Fruit fly (Drosophila melanogaster) whole organism, embryonic: Measurements from ENCODE around the gene RluA-1.

Experiments used
- Adf1 ChIP-seq: fragments of 200-800 bp; sonication (Bioruptor generic); IDR thresholded peaks from 2 replicates; pipeline ENCODE4 v1.3.6; 2022; ENCODE audit warnings: missing biosample characterization, missing genetic modification characterization
- CG10321 ChIP-seq: fragments of 200-800 bp; sonication (Bioruptor generic); IDR thresholded peaks from 2 replicates; pipeline ENCODE4 v1.3.6; 2022; ENCODE audit warnings: missing biosample characterization, missing genetic modification characterization
- CG10565 ChIP-seq: fragments of 200-800 bp; sonication (Bioruptor generic); optimal IDR thresholded peaks from 3 replicates; lab custom pipeline; 2016; ENCODE audit warnings: missing biosample characterization, mild to moderate bottlenecking, missing genetic modification characterization
- CG11085 ChIP-seq: fragments of 200-800 bp; sonication (Bioruptor generic); IDR thresholded peaks from 2 replicates; pipeline ENCODE4 v1.3.6; 2022; ENCODE audit warnings: missing biosample characterization, missing genetic modification characterization
- CG11560 ChIP-seq: fragments of 200-800 bp; sonication (Bioruptor generic); IDR thresholded peaks from 3 replicates; pipeline ENCODE4 v1.3.6; 2022; ENCODE audit warnings: missing biosample characterization, missing genetic modification characterization
- CG1233 ChIP-seq: fragments of 200-800 bp; sonication (Bioruptor generic); optimal IDR thresholded peaks from 4 replicates; lab custom pipeline; 2018; ENCODE audit warnings: missing biosample characterization, mild to moderate bottlenecking, missing genetic modification characterization
- CG13894 ChIP-seq: fragments of 200-800 bp; sonication (Bioruptor generic); optimal IDR thresholded peaks from 3 replicates; lab custom pipeline; 2018; ENCODE audit warnings: missing biosample characterization, mild to moderate bottlenecking, missing genetic modification characterization, moderate library complexity
- CG14860 ChIP-seq: fragments of 200-800 bp; sonication (Bioruptor generic); IDR thresholded peaks from 3 replicates; pipeline ENCODE4 v1.3.6; 2022; ENCODE audit warnings: missing biosample characterization, missing genetic modification characterization; ENCODE audit not compliant: partially characterized antibody
- CG15269 ChIP-seq: fragments of 200-800 bp; sonication (Bioruptor generic); optimal IDR thresholded peaks from 2 replicates; lab custom pipeline; 2018; ENCODE audit warnings: missing biosample characterization, mild to moderate bottlenecking, missing genetic modification characterization, moderate library complexity
- CG17612 ChIP-seq: fragments of 200-800 bp; sonication (Bioruptor generic); IDR thresholded peaks from 2 replicates; pipeline ENCODE4 v1.3.6; 2022; ENCODE audit warnings: missing biosample characterization, missing genetic modification characterization
- CG17829 ChIP-seq: fragments of 200-800 bp; optimal IDR thresholded peaks from 2 replicates; lab custom pipeline; 2019; ENCODE audit warnings: missing biosample characterization, mild to moderate bottlenecking, missing genetic modification characterization, moderate library complexity
- CG2120 ChIP-seq: fragments of 200-800 bp; sonication (Bioruptor generic); optimal IDR thresholded peaks from 3 replicates; lab custom pipeline; 2016; ENCODE audit warnings: missing biosample characterization, missing genetic modification characterization
- CG2129 ChIP-seq: fragments of 200-800 bp; sonication (Bioruptor generic); IDR thresholded peaks from 2 replicates; pipeline ENCODE4 v1.3.6; 2022; ENCODE audit warnings: missing biosample characterization, missing genetic modification characterization; ENCODE audit not compliant: partially characterized antibody
- CG2678 ChIP-seq: fragments of 200-800 bp; sonication (Bioruptor generic); optimal IDR thresholded peaks from 3 replicates; lab custom pipeline; 2019; ENCODE audit warnings: missing biosample characterization, mild to moderate bottlenecking, missing genetic modification characterization, moderate library complexity
- CG2875 ChIP-seq: fragments of 200-800 bp; sonication (Bioruptor generic); optimal IDR thresholded peaks from 2 replicates; lab custom pipeline; 2017; ENCODE audit warnings: missing biosample characterization, mild to moderate bottlenecking, missing genetic modification characterization, missing genetic modification reagents
- CG3726 ChIP-seq: fragments of 200-800 bp; sonication (Bioruptor generic); IDR thresholded peaks from 3 replicates; pipeline ENCODE4, ENCODE4 v1.3.6; 2022; ENCODE audit warnings: missing biosample characterization, missing genetic modification characterization
- CG4617 ChIP-seq: fragments of 200-800 bp; sonication (Bioruptor generic); optimal IDR thresholded peaks from 3 replicates; lab custom pipeline; 2016; ENCODE audit warnings: missing biosample characterization, missing genetic modification characterization, borderline replicate concordance
- CG5180 ChIP-seq: fragments of 200-800 bp; sonication (Bioruptor generic); optimal IDR thresholded peaks from 3 replicates; lab custom pipeline; 2017; ENCODE audit warnings: missing biosample characterization, missing genetic modification characterization, mild to moderate bottlenecking, moderate library complexity, missing genetic modification reagents
- CG5953 ChIP-seq: fragments of 200-800 bp; sonication (Bioruptor generic); IDR thresholded peaks from 2 replicates; pipeline ENCODE4 v1.3.6; 2022; ENCODE audit warnings: missing biosample characterization, missing genetic modification characterization
- CG6175 ChIP-seq: fragments of 200-800 bp; sonication (Bioruptor generic); IDR thresholded peaks from 3 replicates; pipeline ENCODE4 v1.3.6; 2022; ENCODE audit warnings: missing biosample characterization, missing genetic modification characterization
- CG9932 ChIP-seq: fragments of 200-800 bp; sonication (Bioruptor generic); IDR thresholded peaks from 2 replicates; pipeline ENCODE4 v1.3.6; 2022; ENCODE audit warnings: missing biosample characterization, missing genetic modification characterization
- D19A ChIP-seq: fragments of 200-800 bp; optimal IDR thresholded peaks from 3 replicates; lab custom pipeline; 2019; ENCODE audit warnings: missing biosample characterization, mild to moderate bottlenecking, missing genetic modification characterization, moderate library complexity
- Dfd ChIP-seq, 2 experiments: fragments of >200 bp; optimal IDR thresholded peaks; 2 replicates each; lab custom pipeline; 2017; ENCODE audit warnings: missing biosample characterization in 2 of 2, missing genetic modification characterization in 2 of 2
- HLH54F ChIP-seq: fragments of 200-800 bp; sonication (Bioruptor generic); optimal IDR thresholded peaks from 3 replicates; lab custom pipeline; 2016; ENCODE audit warnings: missing biosample characterization, missing genetic modification characterization
- Nf-YA ChIP-seq: fragments of 200-800 bp; sonication (Bioruptor generic); IDR thresholded peaks from 2 replicates; pipeline ENCODE4 v1.3.6; 2022; ENCODE audit warnings: missing biosample characterization, missing genetic modification characterization
- Opbp ChIP-seq: fragments of 200-800 bp; sonication (Bioruptor generic); IDR thresholded peaks from 3 replicates; pipeline ENCODE4 v1.3.6; 2022; ENCODE audit warnings: missing biosample characterization, missing genetic modification characterization; ENCODE audit not compliant: partially characterized antibody
- Pdp1 ChIP-seq, 2 experiments: fragments of 200-800 bp; sonication (Bioruptor generic); optimal IDR thresholded peaks; 3 replicates each; lab custom pipeline; 2016; ENCODE audit warnings: missing biosample characterization in 2 of 2, missing genetic modification characterization in 2 of 2, mild to moderate bottlenecking in 1 of 2, moderate library complexity in 1 of 2
- Scr ChIP-seq: fragments of 200-800 bp; sonication (Bioruptor generic); IDR thresholded peaks from 2 replicates; pipeline ENCODE4 v1.3.6; 2022; ENCODE audit warnings: missing biosample characterization, missing genetic modification characterization; ENCODE audit not compliant: partially characterized antibody
- ara ChIP-seq: fragments of 200-800 bp; sonication (Bioruptor generic); IDR thresholded peaks from 2 replicates; pipeline ENCODE4 v1.3.6; 2022; ENCODE audit warnings: missing biosample characterization, missing genetic modification characterization
- az2 ChIP-seq: fragments of 200-800 bp; sonication (Bioruptor generic); optimal IDR thresholded peaks from 3 replicates; lab custom pipeline; 2016; ENCODE audit warnings: missing biosample characterization, missing genetic modification characterization
- bowl ChIP-seq: fragments of 200-800 bp; sonication (Bioruptor generic); IDR thresholded peaks from 2 replicates; pipeline ENCODE4 v1.3.6; 2022; ENCODE audit warnings: missing biosample characterization, missing genetic modification characterization
- cg ChIP-seq: fragments of 200-800 bp; sonication (Bioruptor generic); optimal IDR thresholded peaks from 3 replicates; lab custom pipeline; 2019; ENCODE audit warnings: missing biosample characterization, mild to moderate bottlenecking, missing genetic modification characterization, moderate library complexity
- croc ChIP-seq: fragments of 200-800 bp; sonication (Bioruptor generic); conservative IDR thresholded peaks from 3 replicates; pipeline ENCODE4 v1.3.6; 2022; ENCODE audit warnings: missing biosample characterization, missing genetic modification characterization
- dpn ChIP-seq, 2 experiments: fragments of 200-800 bp; sonication (Bioruptor generic); optimal IDR thresholded peaks; 3 replicates each; lab custom pipeline; 2016; ENCODE audit warnings: missing biosample characterization in 2 of 2, missing genetic modification characterization in 2 of 2
- emc ChIP-seq: fragments of 200-800 bp; sonication (Bioruptor generic); optimal IDR thresholded peaks from 2 replicates; lab custom pipeline; 2016; ENCODE audit warnings: missing biosample characterization, missing genetic modification characterization
- ems ChIP-seq: fragments of 200-800 bp; sonication (Bioruptor generic); optimal IDR thresholded peaks from 3 replicates; lab custom pipeline; 2016; ENCODE audit warnings: missing biosample characterization, missing genetic modification characterization
- fd64A ChIP-seq: fragments of 200-800 bp; sonication (Bioruptor generic); optimal IDR thresholded peaks from 3 replicates; lab custom pipeline; 2018; ENCODE audit warnings: missing biosample characterization, mild to moderate bottlenecking, missing genetic modification characterization
- gsb-n ChIP-seq: fragments of 200-800 bp; sonication (Bioruptor generic); optimal IDR thresholded peaks from 3 replicates; lab custom pipeline; 2018; ENCODE audit warnings: missing biosample characterization, mild to moderate bottlenecking, missing genetic modification characterization
- gt ChIP-seq: fragments of 200-800 bp; sonication (Bioruptor generic); IDR thresholded peaks from 2 replicates; pipeline ENCODE4 v1.3.6; 2022; ENCODE audit warnings: missing biosample characterization, missing genetic modification characterization
- ken ChIP-seq: fragments of 200-800 bp; sonication (Bioruptor generic); IDR thresholded peaks from 3 replicates; pipeline ENCODE4 v1.3.6; 2022; ENCODE audit warnings: missing biosample characterization, missing genetic modification characterization
- knrl ChIP-seq: fragments of 200-800 bp; sonication (Bioruptor generic); IDR thresholded peaks from 3 replicates; pipeline ENCODE4 v1.3.6; 2022; ENCODE audit warnings: missing biosample characterization, missing genetic modification characterization; ENCODE audit not compliant: partially characterized antibody
- maf-S ChIP-seq: fragments of 200-800 bp; sonication (Bioruptor generic); optimal IDR thresholded peaks from 2 replicates; lab custom pipeline; 2016; ENCODE audit warnings: missing biosample characterization, missing genetic modification characterization
- oc ChIP-seq: fragments of 200-800 bp; sonication (Bioruptor generic); optimal IDR thresholded peaks from 2 replicates; lab custom pipeline; 2018; ENCODE audit warnings: missing biosample characterization, mild to moderate bottlenecking, missing genetic modification characterization, moderate library complexity
- pan ChIP-seq, 4 experiments: fragments of >200 bp in 3 of 4; fragments of 200-800 bp in 1 of 4; sonication (Bioruptor generic) in 1 of 4; optimal IDR thresholded peaks in 3 of 4; IDR thresholded peaks in 1 of 4; 2 replicates each; pipeline versions ENCODE4 v1.3.6 to Lab custom; 2017 to 2022; ENCODE audit warnings: missing biosample characterization in 2 of 4, missing genetic modification characterization in 2 of 4, mixed read lengths in 1 of 4
- pho ChIP-seq: fragments of 200-800 bp; sonication (Bioruptor generic); optimal IDR thresholded peaks from 2 replicates; lab custom pipeline; 2016; ENCODE audit warnings: missing biosample characterization, missing genetic modification characterization
- pita ChIP-seq: fragments of 200-800 bp; sonication (Bioruptor generic); optimal IDR thresholded peaks from 2 replicates; lab custom pipeline; 2017; ENCODE audit warnings: missing biosample characterization, mild to moderate bottlenecking, missing genetic modification characterization
- sr ChIP-seq: fragments of 200-800 bp; sonication (Bioruptor generic); IDR thresholded peaks from 3 replicates; pipeline ENCODE4 v1.3.6; 2022; ENCODE audit warnings: missing biosample characterization, missing genetic modification characterization
- tap ChIP-seq: fragments of 200-800 bp; optimal IDR thresholded peaks from 3 replicates; lab custom pipeline; 2019; ENCODE audit warnings: missing biosample characterization, mild to moderate bottlenecking, missing genetic modification characterization, moderate library complexity
- toy ChIP-seq: fragments of 200-800 bp; sonication (Bioruptor generic); IDR thresholded peaks from 2 replicates; pipeline ENCODE4 v1.3.6; 2022; ENCODE audit warnings: missing biosample characterization, missing genetic modification characterization
- vnd ChIP-seq: fragments of 200-800 bp; sonication (Bioruptor generic); IDR thresholded peaks from 3 replicates; pipeline ENCODE4 v1.3.6; 2022; ENCODE audit warnings: missing biosample characterization, missing genetic modification characterization; ENCODE audit not compliant: partially characterized antibody

The RluA-1 gene

dm6 chr2L:10428528-10428927 lies 45.6 kb downstream of the RluA-1 start, which contains the start of gene CG5188 (continued):
- no peak for TF ChIP-seq bowl (GFP tag; lab: Robert Waterston, UW)
- TF ChIP-seq CG13894, result peak; percentile 41
- TF ChIP-seq gt (GFP tag; lab: Robert Waterston, UW), result no peak
- peak; percentile 20; the same call in 1 of the 3 replicates for TF ChIP-seq knrl (GFP tag; lab: Robert Waterston, UW)
- TF ChIP-seq HLH54F, result no peak
- TF ChIP-seq vnd, result no peak
- TF ChIP-seq CG15269, result peak; percentile 69
- no peak for TF ChIP-seq pho (GFP tag; lab: Kevin White, UChicago)
- TF ChIP-seq CG10321 (GFP tag; lab: Robert Waterston, UW), result no peak
- no peak for TF ChIP-seq tap (tag; lab: Kevin White, UChicago)
- TF ChIP-seq CG2129 (GFP tag; lab: Robert Waterston, UW), result no peak
- TF ChIP-seq az2 (GFP tag; lab: Kevin White, UChicago), result peak; percentile 68
- TF ChIP-seq Opbp, result no peak
- TF ChIP-seq CG3726 (GFP tag; lab: Robert Waterston, UW), result 0 out of 3 replicates have a peak, but pooled peaks have one; percentile 35
- TF ChIP-seq CG2875 (GFP tag; lab: Kevin White, UChicago), result no peak
- TF ChIP-seq croc (GFP tag; lab: Robert Waterston, UW), result no peak
- TF ChIP-seq CG2120, result peak; percentile 56
- peak; percentile 54; the same call in 1 of the 2 replicates for TF ChIP-seq CG5953 (GFP tag; lab: Robert Waterston, UW)
- no peak; the same call in 1 of the 2 replicates for TF ChIP-seq CG11085 (GFP tag; lab: Robert Waterston, UW)
- TF ChIP-seq Scr (GFP tag; lab: Robert Waterston, UW), result peak; percentile 47; the same call in 1 of the 2 replicates
- TF ChIP-seq Nf-YA (GFP tag; lab: Robert Waterston, UW), result no peak
- TF ChIP-seq toy, result no peak
- TF ChIP-seq pan (optimal IDR thresholded peaks at IDR 0.05; lab: Kevin White, UChicago), result no peak
- TF ChIP-seq pan (GFP tag; optimal IDR thresholded peaks at IDR 0.05 in 1 of 2, IDR thresholded peaks at IDR 0.05 in 1 of 2), result peak in 1 of 2 experiments; percentile 66
- TF ChIP-seq CG14860 (GFP tag; lab: Robert Waterston, UW), result no peak
- no peak for TF ChIP-seq CG6175 (GFP tag; lab: Robert Waterston, UW)
- no peak for TF ChIP-seq cg (GFP tag; lab: Kevin White, UChicago)
- TF ChIP-seq ken (GFP tag; lab: Robert Waterston, UW), result peak; percentile 27; the same call in 1 of the 3 replicates
- TF ChIP-seq CG2678 (tag; lab: Kevin White, UChicago), result peak; percentile 67
- TF ChIP-seq oc, result peak; percentile 14
- peak; percentile 62; the same call in 1 of the 2 replicates for TF ChIP-seq CG9932
- TF ChIP-seq maf-S (GFP tag; lab: Kevin White, UChicago), result no peak
- no peak for TF ChIP-seq CG17612
- TF ChIP-seq ara, result no peak
- peak; percentile 68 for TF ChIP-seq CG17829
- TF ChIP-seq emc (GFP tag; lab: Kevin White, UChicago), result no peak
- no peak for TF ChIP-seq Dfd (GFP tag; optimal IDR thresholded peaks at IDR 0.05; lab: Kevin White, UChicago)
- no peak for TF ChIP-seq fd64A
- TF ChIP-seq CG1233 (GFP tag; lab: Kevin White, UChicago), result no peak
- TF ChIP-seq CG4617 (GFP tag; lab: Kevin White, UChicago), result peak; percentile 19
- no peak for TF ChIP-seq sr (GFP tag; lab: Robert Waterston, UW)
- TF ChIP-seq gsb-n (tag; lab: Kevin White, UChicago), result no peak
- TF ChIP-seq CG11560 (tag; lab: Robert Waterston, UW), result no peak
- no peak for TF ChIP-seq ems (GFP tag; lab: Kevin White, UChicago)
- TF ChIP-seq dpn (GFP tag; optimal IDR thresholded peaks at IDR 0.05; lab: Kevin White, UChicago), result peak; percentile 15 to 56
- TF ChIP-seq pita (GFP tag; lab: Kevin White, UChicago), result no peak
- no peak for TF ChIP-seq D19A (tag; lab: Kevin White, UChicago)
- TF ChIP-seq Pdp1 (GFP tag; optimal IDR thresholded peaks at IDR 0.05; lab: Kevin White, UChicago), result peak in 1 of 2 experiments; percentile 98
- no peak for TF ChIP-seq CG10565 (GFP tag; lab: Kevin White, UChicago)
- TF ChIP-seq CG5180 (GFP tag; lab: Kevin White, UChicago), result no peak
- no peak for TF ChIP-seq Adf1 (GFP tag; lab: Robert Waterston, UW)
